Worm (Caenorhabditis elegans): ENCODE measurements around the gene B0507.8.

- TF ChIP-seq pha-4 (tag; optimal IDR thresholded peaks at IDR 0.05) (no peak), npax-4 (tag; optimal IDR thresholded peaks at IDR 0.05) (no peak), nhr-232 (tag; optimal IDR thresholded peaks at IDR 0.05) (no peak), lin-11 (tag; optimal IDR thresholded peaks at IDR 0.05) (no peak)
These were observed 33.7 kb downstream of the B0507.8 start, which contains the start of gene ZC196.5 for ce11 chrV:8729100-8729499.
